Worm (Caenorhabditis elegans): Measurements from ENCODE around the gene cyp-33C1.

The cyp-33C1 gene

DNA sequence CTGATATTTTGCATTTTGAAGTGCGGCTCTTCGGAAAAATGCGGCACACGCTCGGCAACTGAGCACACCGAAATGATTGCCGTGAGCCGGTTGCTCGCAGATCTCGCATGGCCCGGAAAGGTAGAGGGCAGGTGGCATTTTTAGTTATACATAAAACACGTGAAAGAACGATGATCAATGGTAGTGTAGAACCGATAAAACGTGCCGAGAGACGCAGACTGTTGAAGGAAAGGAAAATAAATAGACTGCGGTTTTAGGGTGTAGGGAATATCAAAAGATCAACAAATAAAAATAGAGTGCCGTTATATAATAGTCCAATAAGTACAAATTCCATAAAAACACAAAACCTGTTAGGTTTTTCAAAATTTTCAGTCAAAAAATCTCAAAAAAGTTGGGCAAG, 32.6 kb downstream of the cyp-33C1 start, which contains the start of gene nhr-133:
Gene nhr-133 (minus strand): TSS at position 183 of the 400 bp plus-strand sequence.
- TF ChIP-seq efl-1 (GFP tag; optimal IDR thresholded peaks at IDR 0.05) (no peak), snpc-4 (GFP tag; optimal IDR thresholded peaks at IDR 0.05) (no peak), snpc-4 (tag; optimal IDR thresholded peaks at IDR 0.05) (no peak), F57A8.1 (GFP tag; optimal IDR thresholded peaks at IDR 0.05) (no peak), zfh-2 (GFP tag; conservative IDR thresholded peaks at IDR 0.05) (peak; percentile 47; the same call in 1 of the 2 replicates), hmg-1.2 (GFP tag; IDR thresholded peaks at IDR 0.05) (peak; percentile 43; the same call in 1 of the 2 replicates), nhr-80 (tag; optimal IDR thresholded peaks at IDR 0.05) (peak; percentile 16), lsy-27 (tag; optimal IDR thresholded peaks at IDR 0.05; ENCODE audit: borderline replicate concordance, insufficient read depth) (no peak)

ce11 chrV:2214428-2215038, 35.2 kb downstream of the cyp-33C1 start, which contains the start of gene nhr-184:
Gene nhr-184, minus strand, starts transcription at chrV:2214478.
- TF ChIP-seq cebp-1 (GFP tag; IDR thresholded peaks at IDR 0.05) = no peak
- peak; percentile 52 for TF ChIP-seq cebp-1 (tag; optimal IDR thresholded peaks at IDR 0.05)
- TF ChIP-seq nhr-80 (tag; optimal IDR thresholded peaks at IDR 0.05) = peak; percentile 7
- no peak for TF ChIP-seq ztf-26 (tag; optimal IDR thresholded peaks at IDR 0.05)
- TF ChIP-seq hmg-1.2 (GFP tag; IDR thresholded peaks at IDR 0.05) = peak; percentile 36; the same call in 1 of the 2 replicates
- TF ChIP-seq attf-5 (GFP tag; optimal IDR thresholded peaks at IDR 0.05) = peak; percentile 8

ce11 chrV:2215352-2215751, 36.0 kb downstream of the cyp-33C1 start, which contains the start of gene nstp-8:
Gene nstp-8, plus strand, starts transcription at chrV:2215652.
- TF ChIP-seq egrh-3 (GFP tag; IDR thresholded peaks at IDR 0.05) = no peak
- no peak for TF ChIP-seq somi-1 (GFP tag; optimal IDR thresholded peaks at IDR 0.05)
- TF ChIP-seq ccch-3 (GFP tag; optimal IDR thresholded peaks at IDR 0.05) = no peak
- no peak for TF ChIP-seq zim-3 (tag; optimal IDR thresholded peaks at IDR 0.05)
- TF ChIP-seq sea-2 (GFP tag; IDR thresholded peaks at IDR 0.05) = no peak
- no peak for TF ChIP-seq akir-1 (GFP tag; optimal IDR thresholded peaks at IDR 0.05)
- TF ChIP-seq F22D6.2 (tag; optimal IDR thresholded peaks at IDR 0.05) = no peak
- no peak for TF ChIP-seq die-1 (tag; optimal IDR thresholded peaks at IDR 0.05)
- TF ChIP-seq ztf-26 (tag; optimal IDR thresholded peaks at IDR 0.05) = no peak
- no peak for TF ChIP-seq pbrm-1 (GFP tag; IDR thresholded peaks at IDR 0.05)
- no peak for TF ChIP-seq hmg-1.2 (GFP tag; IDR thresholded peaks at IDR 0.05)
- no peak for TF ChIP-seq F23B12.7 (tag; optimal IDR thresholded peaks at IDR 0.05; ENCODE audit: insufficient read depth)
- TF ChIP-seq ceh-79 (tag; optimal IDR thresholded peaks at IDR 0.05) = no peak
- TF ChIP-seq sdz-38 (tag; optimal IDR thresholded peaks at IDR 0.05) = no peak
- TF ChIP-seq ZK185.1 (tag; optimal IDR thresholded peaks at IDR 0.05; ENCODE audit: poor library complexity, severe bottlenecking) = no peak

DNA sequence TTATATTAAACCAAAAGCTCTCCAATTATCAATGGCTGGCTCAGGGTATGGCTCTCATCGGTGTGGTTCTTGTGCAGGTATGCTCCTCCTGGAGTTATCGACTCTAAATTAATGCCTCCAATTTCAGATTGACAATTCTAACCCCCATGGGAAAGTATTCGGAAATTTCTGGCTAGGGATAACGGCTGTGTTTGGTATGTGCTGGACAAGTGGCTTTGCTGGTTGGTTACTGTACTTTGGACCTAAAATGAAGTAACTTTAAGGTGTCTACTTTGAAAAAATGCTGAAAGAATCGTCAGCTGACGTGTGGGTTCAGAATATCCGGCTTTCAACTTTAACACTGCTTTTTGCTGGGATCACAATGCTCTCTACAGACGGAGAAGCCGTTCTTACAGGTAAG, 37.6 kb downstream of the cyp-33C1 start:
- TF ChIP-seq madf-10 (tag; optimal IDR thresholded peaks at IDR 0.05) (no peak), ceh-40 (GFP tag; IDR thresholded peaks at IDR 0.05) (no peak)

DNA sequence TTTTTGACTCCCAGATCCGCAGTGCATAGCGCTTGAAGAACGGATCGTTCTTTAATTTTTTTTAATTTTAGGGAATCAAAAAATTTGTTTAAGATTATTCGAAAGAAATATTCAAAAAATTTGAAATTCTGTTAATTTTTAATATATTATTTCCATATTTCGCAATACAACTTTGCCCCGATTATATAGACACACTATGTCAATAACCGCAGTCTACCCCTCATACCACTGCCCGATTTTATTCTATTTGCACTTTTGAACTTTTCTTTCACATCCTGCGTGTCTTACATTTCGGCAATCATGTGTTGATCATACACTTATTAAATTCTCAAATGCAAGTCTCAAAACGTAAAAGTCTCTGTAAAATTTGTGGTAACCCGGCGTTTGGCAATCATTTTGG, 39.5 kb downstream of the cyp-33C1 start, which contains the start of gene nhr-56:
Gene nhr-56 (plus strand): TSS at position 202 of the 400 bp plus-strand sequence.
- no peak for TF ChIP-seq lsl-1 (GFP tag; optimal IDR thresholded peaks at IDR 0.05)
- TF ChIP-seq ceh-40 (GFP tag; IDR thresholded peaks at IDR 0.05) = no peak
- no peak for TF ChIP-seq lin-35 (GFP tag; optimal IDR thresholded peaks at IDR 0.05)
- TF ChIP-seq aptf-2 (GFP tag; conservative IDR thresholded peaks at IDR 0.05) = no peak
- no peak for TF ChIP-seq ztf-6 (GFP tag; IDR thresholded peaks at IDR 0.05)
- peak; percentile 68 for TF ChIP-seq nhr-80 (tag; optimal IDR thresholded peaks at IDR 0.05)
- TF ChIP-seq zim-3 (tag; optimal IDR thresholded peaks at IDR 0.05) = no peak
- TF ChIP-seq F55B11.4 (tag; optimal IDR thresholded peaks at IDR 0.05; ENCODE audit: borderline replicate concordance, insufficient read depth) = no peak
- TF ChIP-seq attf-5 (GFP tag; optimal IDR thresholded peaks at IDR 0.05) = peak; percentile 91
- TF ChIP-seq hrde-1 (tag; optimal IDR thresholded peaks at IDR 0.05; ENCODE audit: borderline replicate concordance) = no peak
- TF ChIP-seq sea-2 (GFP tag; IDR thresholded peaks at IDR 0.05) = no peak
- no peak for TF ChIP-seq ztf-26 (tag; optimal IDR thresholded peaks at IDR 0.05)
- TF ChIP-seq lir-1 (GFP tag; conservative IDR thresholded peaks at IDR 0.05) = no peak
- no peak for TF ChIP-seq dox-1 (GFP tag; IDR thresholded peaks at IDR 0.05)
- TF ChIP-seq B0261.1 (tag; optimal IDR thresholded peaks at IDR 0.05) = no peak
- TF ChIP-seq aptf-3 (GFP tag; IDR thresholded peaks at IDR 0.05) = no peak
- TF ChIP-seq snpc-1.1 (tag; optimal IDR thresholded peaks at IDR 0.05; ENCODE audit: insufficient read depth) = no peak
- TF ChIP-seq tlf-1 (GFP tag; optimal IDR thresholded peaks at IDR 0.05) = no peak
- TF ChIP-seq lag-1 (GFP tag; IDR thresholded peaks at IDR 0.05) = no peak
